Worm (Caenorhabditis elegans) whole organism, L3 larva: ENCODE results near the gene M153.3.

Experiments
- egl-27 ChIP-seq: sonication (generic microtip); optimal IDR thresholded peaks from 4 replicates; lab custom pipeline; 2017; ENCODE audit warnings: missing biosample characterization, missing genetic modification reagents, missing genetic modification characterization
- elt-3 ChIP-seq, 3 experiments: fragments of 150-350 bp in 1 of 3; sonication (generic microtip) in 2 of 3; optimal IDR thresholded peaks; 2 replicates in 2 of 3; 4 replicates in 1 of 3; lab custom pipeline; 2014 to 2017; ENCODE audit warnings: missing biosample characterization in 3 of 3, missing genetic modification characterization in 3 of 3
- nhr-237 ChIP-seq: fragments of 150-350 bp; optimal IDR thresholded peaks from 2 replicates; lab custom pipeline; 2014; ENCODE audit warnings: missing biosample characterization, missing genetic modification characterization
- nhr-25 ChIP-seq: sonication (generic microtip); optimal IDR thresholded peaks from 2 replicates; lab custom pipeline; 2017; ENCODE audit warnings: missing biosample characterization, missing genetic modification characterization
- ztf-11 ChIP-seq: fragments of 150-350 bp; optimal IDR thresholded peaks from 2 replicates; lab custom pipeline; 2014; ENCODE audit warnings: missing biosample characterization, missing genetic modification characterization
- ztf-4 ChIP-seq: fragments of 150-350 bp; optimal IDR thresholded peaks from 2 replicates; lab custom pipeline; 2014; ENCODE audit warnings: missing biosample characterization, missing genetic modification characterization

DNA sequence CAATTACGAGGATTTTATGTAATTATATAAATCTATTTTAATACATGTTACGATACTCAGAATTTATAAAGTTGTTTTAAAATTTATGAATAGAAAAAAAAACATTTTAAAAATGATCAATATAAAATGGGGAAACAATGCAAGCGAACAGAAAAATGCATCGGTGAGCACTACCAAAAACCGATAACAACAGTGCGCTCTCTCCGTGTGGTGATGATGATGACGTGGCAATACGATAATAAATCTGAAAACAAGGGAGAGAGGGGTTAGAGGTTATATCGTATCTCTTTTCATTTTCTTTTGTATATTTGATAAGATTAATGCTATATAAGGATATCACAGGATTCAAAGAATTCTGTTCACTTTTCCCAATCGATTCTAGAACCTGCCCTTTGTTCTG, 3.2 kb downstream of the M153.3 start:
- TF ChIP-seq nhr-25 = no peak
- no peak for TF ChIP-seq ztf-4 (tag; lab: Kevin White, UChicago)
- TF ChIP-seq elt-3 (tag; optimal IDR thresholded peaks at IDR 0.05; lab: Kevin White, UChicago) = no peak
- TF ChIP-seq ztf-11 (tag; lab: Kevin White, UChicago) = no peak
- TF ChIP-seq nhr-237 = no peak
- TF ChIP-seq egl-27 (tag; lab: Kevin White, UChicago) = no peak
